Fruit fly (Drosophila melanogaster): ENCODE data around the gene CG13699.
A peak's percentile ranks its signal among the peaks of the same experiment; 100 is the strongest.

Gene CG13699

dm6 chr3L:18105343-18106020, 56.8 kb downstream of the CG13699 start:
- TF ChIP-seq cic (GFP tag; optimal IDR thresholded peaks at IDR 0.05) (peak; percentile 39), tj (GFP tag; optimal IDR thresholded peaks at IDR 0.05) (peak; percentile 96), pad (GFP tag; optimal IDR thresholded peaks at IDR 0.05) (no peak)
